Worm (Caenorhabditis elegans) whole organism, mixed stage, embryonic: ENCODE measurements around the gene fat-1.

ENCODE experiments used
- M03D4.4 ChIP-seq: sonication (generic microtip); optimal IDR thresholded peaks from 2 replicates; lab custom pipeline; 2017; ENCODE audit warnings: mild to moderate bottlenecking, missing genetic modification characterization, missing compliant biosample characterization
- blmp-1 ChIP-seq: fragments of 150-350 bp; optimal IDR thresholded peaks from 2 replicates; lab custom pipeline; 2014; ENCODE audit warnings: missing biosample characterization, missing genetic modification characterization
- ceh-39 ChIP-seq: fragments of 150-350 bp; optimal IDR thresholded peaks from 2 replicates; lab custom pipeline; 2014; ENCODE audit warnings: missing biosample characterization, missing genetic modification characterization
- ceh-83 ChIP-seq: fragments of 200-800 bp; sonication (Bioruptor generic); optimal IDR thresholded peaks from 2 replicates; lab custom pipeline; 2018; ENCODE audit warnings: mild to moderate bottlenecking, missing genetic modification characterization, missing compliant biosample characterization
- ces-1 ChIP-seq: fragments of 150-350 bp; optimal IDR thresholded peaks from 2 replicates; lab custom pipeline; 2014; ENCODE audit warnings: missing biosample characterization, missing genetic modification reagents, missing genetic modification characterization
- drap-1 ChIP-seq: fragments of 200-800 bp; sonication (Bioruptor generic); optimal IDR thresholded peaks from 3 replicates; lab custom pipeline; 2018; ENCODE audit warnings: mild to moderate bottlenecking, missing genetic modification characterization, missing compliant biosample characterization
- elt-1 ChIP-seq: sonication (generic microtip); optimal IDR thresholded peaks from 2 replicates; lab custom pipeline; 2017; ENCODE audit warnings: missing genetic modification characterization, mild to moderate bottlenecking, missing compliant biosample characterization, antibody characterized with exemption, moderate library complexity, borderline replicate concordance; ENCODE audit not compliant: insufficient read depth
- elt-3 ChIP-seq: fragments of 150-350 bp; optimal IDR thresholded peaks from 2 replicates; lab custom pipeline; 2014; ENCODE audit warnings: missing biosample characterization, missing genetic modification characterization
- flh-1 ChIP-seq: fragments of 200-800 bp; sonication (Bioruptor generic); optimal IDR thresholded peaks from 2 replicates; lab custom pipeline; 2018; ENCODE audit warnings: mild to moderate bottlenecking, missing genetic modification characterization, moderate library complexity, missing compliant biosample characterization
- hlh-1 ChIP-seq: fragments of 150-350 bp; optimal IDR thresholded peaks from 2 replicates; lab custom pipeline; 2014; ENCODE audit warnings: missing biosample characterization, missing genetic modification reagents, missing genetic modification characterization
- lin-13 ChIP-seq: fragments of 150-350 bp; optimal IDR thresholded peaks from 2 replicates; lab custom pipeline; 2014; ENCODE audit warnings: missing biosample characterization, missing genetic modification characterization
- lin-32 ChIP-seq: fragments of 200-800 bp; sonication (Bioruptor generic); optimal IDR thresholded peaks from 2 replicates; lab custom pipeline; 2018; ENCODE audit warnings: mild to moderate bottlenecking, missing genetic modification characterization, missing compliant biosample characterization
- lsy-2 ChIP-seq: fragments of 150-350 bp; optimal IDR thresholded peaks from 2 replicates; lab custom pipeline; 2014; ENCODE audit warnings: missing biosample characterization, missing genetic modification characterization
- mab-5 ChIP-seq: fragments of 150-350 bp; optimal IDR thresholded peaks from 2 replicates; lab custom pipeline; 2014; ENCODE audit warnings: missing biosample characterization, missing genetic modification characterization
- mep-1 ChIP-seq: fragments of 150-350 bp; optimal IDR thresholded peaks from 2 replicates; lab custom pipeline; 2017; ENCODE audit warnings: missing biosample characterization, missing genetic modification reagents, missing genetic modification characterization, inconsistent platforms
- mls-2 ChIP-seq: sonication (generic microtip); optimal IDR thresholded peaks from 2 replicates; lab custom pipeline; 2016; ENCODE audit warnings: mild to moderate bottlenecking, missing genetic modification characterization, moderate library complexity, missing compliant biosample characterization
- nhr-12 ChIP-seq: fragments of 150-350 bp; optimal IDR thresholded peaks from 2 replicates; lab custom pipeline; 2014; ENCODE audit warnings: missing biosample characterization, missing genetic modification characterization
- nhr-2 ChIP-seq: fragments of 150-350 bp; optimal IDR thresholded peaks from 2 replicates; lab custom pipeline; 2014; ENCODE audit warnings: missing biosample characterization, missing genetic modification characterization
- nhr-237 ChIP-seq: fragments of 150-350 bp; optimal IDR thresholded peaks from 2 replicates; lab custom pipeline; 2014; ENCODE audit warnings: missing biosample characterization, missing genetic modification characterization
- nhr-28 ChIP-seq: fragments of 150-350 bp; optimal IDR thresholded peaks from 2 replicates; lab custom pipeline; 2014; ENCODE audit warnings: missing biosample characterization, missing genetic modification characterization
- nhr-76 ChIP-seq: sonication (generic microtip); optimal IDR thresholded peaks from 2 replicates; lab custom pipeline; 2017; ENCODE audit warnings: missing biosample characterization, missing genetic modification characterization
- pha-4 ChIP-seq: fragments of 150-350 bp; optimal IDR thresholded peaks from 2 replicates; lab custom pipeline; 2018; ENCODE audit warnings: missing biosample characterization, missing genetic modification reagents, missing genetic modification characterization
- sem-2 ChIP-seq: fragments of 200-800 bp; sonication (Bioruptor generic); optimal IDR thresholded peaks from 2 replicates; lab custom pipeline; 2018; ENCODE audit warnings: mild to moderate bottlenecking, missing genetic modification characterization, missing compliant biosample characterization
- snpc-4 ChIP-seq: fragments of 150-350 bp; optimal IDR thresholded peaks from 2 replicates; lab custom pipeline; 2014; ENCODE audit warnings: missing biosample characterization, missing genetic modification characterization
- tbx-8 ChIP-seq: fragments of 200-800 bp; sonication (Bioruptor generic); optimal IDR thresholded peaks from 2 replicates; lab custom pipeline; 2018; ENCODE audit warnings: mild to moderate bottlenecking, missing genetic modification characterization, moderate library complexity, missing compliant biosample characterization
- unc-120 ChIP-seq: sonication (generic microtip); optimal IDR thresholded peaks from 2 replicates; lab custom pipeline; 2017; ENCODE audit warnings: missing genetic modification characterization, missing compliant biosample characterization; ENCODE audit not compliant: poor library complexity, severe bottlenecking
- unc-39 ChIP-seq: fragments of 150-350 bp; optimal IDR thresholded peaks from 2 replicates; lab custom pipeline; 2014; ENCODE audit warnings: missing biosample characterization, missing genetic modification characterization
- unc-62 ChIP-seq: fragments of 150-350 bp; optimal IDR thresholded peaks from 2 replicates; lab custom pipeline; 2014; ENCODE audit warnings: missing biosample characterization, missing genetic modification reagents, missing genetic modification characterization
- zip-8 ChIP-seq: fragments of 150-350 bp; optimal IDR thresholded peaks from 2 replicates; lab custom pipeline; 2014; ENCODE audit warnings: missing biosample characterization, missing genetic modification characterization
- ztf-11 ChIP-seq: fragments of 150-350 bp; optimal IDR thresholded peaks from 2 replicates; lab custom pipeline; 2014; ENCODE audit warnings: missing biosample characterization, missing genetic modification characterization

Gene fat-1

DNA sequence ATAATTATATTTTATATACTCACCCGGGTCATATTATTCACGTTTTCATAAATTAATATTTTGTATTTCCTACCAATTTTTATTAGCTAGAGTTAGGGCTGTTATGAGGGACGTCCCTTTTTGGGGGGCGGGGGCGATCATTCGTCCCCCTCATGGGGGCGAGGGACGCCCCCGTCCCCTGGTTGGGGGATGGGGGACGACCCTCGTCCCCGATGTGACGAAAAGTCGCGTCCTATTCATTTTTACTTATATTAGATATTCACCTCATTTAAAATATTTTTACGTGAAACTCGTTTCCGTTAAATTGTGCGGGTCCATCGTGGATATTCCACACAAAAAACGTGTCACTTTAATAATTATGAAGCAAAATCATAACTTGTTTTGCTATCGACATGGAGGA, 33.1 kb downstream of the fat-1 start, which contains the start of gene W02A2.12:
TSS of gene W02A2.12 (minus strand) at position 240 of the 400 bp plus-strand sequence.
- TF ChIP-seq nhr-76 (tag; lab: Kevin White, UChicago) (no peak), unc-120 (no peak), drap-1 (GFP tag; lab: Kevin White, UChicago) (no peak), ztf-11 (tag; lab: Kevin White, UChicago) (no peak), lin-13 (tag; lab: Kevin White, UChicago) (no peak), lsy-2 (tag; lab: Kevin White, UChicago) (no peak), mep-1 (tag; lab: Kevin White, UChicago) (no peak), unc-39 (no peak), nhr-12 (no peak), ceh-39 (no peak), flh-1 (no peak)

DNA sequence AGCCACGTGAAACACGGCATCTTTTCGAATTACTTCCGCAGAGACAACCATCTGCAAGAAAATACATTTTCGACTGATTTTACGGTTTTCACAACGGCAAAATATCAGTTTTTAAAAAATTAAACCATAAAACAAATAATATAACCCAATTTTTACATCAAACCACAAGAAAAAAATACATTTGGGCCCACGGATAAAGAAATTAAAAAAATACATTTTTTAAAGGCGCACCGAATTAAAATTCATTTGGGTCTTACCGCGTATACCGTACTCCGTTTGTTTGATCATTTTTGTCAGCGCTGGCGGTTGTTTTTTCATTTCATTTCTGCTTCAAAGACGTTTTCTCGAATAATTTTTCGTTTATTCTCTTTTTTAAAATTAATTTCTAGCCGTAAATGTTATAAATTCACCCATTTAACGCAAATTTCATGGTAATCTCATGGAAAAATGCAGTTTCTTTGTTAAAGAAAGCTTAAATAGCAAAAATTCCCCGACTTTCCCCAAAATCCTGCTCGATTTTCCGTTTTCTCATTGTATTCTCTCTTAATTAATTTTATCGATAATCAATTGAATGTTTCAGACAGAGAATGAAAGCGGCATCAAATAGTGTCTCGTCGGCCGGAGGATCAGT, 37.8 kb downstream of the fat-1 start, which contains the start of the genes rec-8 and mex-5:
TSS of gene rec-8 (minus strand) at position 51 of the 631 bp plus-strand sequence.
TSS of gene mex-5 (plus strand) at position 581 of the 631 bp plus-strand sequence.
- peak; percentile 74 for TF ChIP-seq lsy-2 (tag; lab: Kevin White, UChicago)
- no peak for TF ChIP-seq hlh-1 (tag; lab: Kevin White, UChicago)
- TF ChIP-seq, all 35 proteins: peak for 1

DNA sequence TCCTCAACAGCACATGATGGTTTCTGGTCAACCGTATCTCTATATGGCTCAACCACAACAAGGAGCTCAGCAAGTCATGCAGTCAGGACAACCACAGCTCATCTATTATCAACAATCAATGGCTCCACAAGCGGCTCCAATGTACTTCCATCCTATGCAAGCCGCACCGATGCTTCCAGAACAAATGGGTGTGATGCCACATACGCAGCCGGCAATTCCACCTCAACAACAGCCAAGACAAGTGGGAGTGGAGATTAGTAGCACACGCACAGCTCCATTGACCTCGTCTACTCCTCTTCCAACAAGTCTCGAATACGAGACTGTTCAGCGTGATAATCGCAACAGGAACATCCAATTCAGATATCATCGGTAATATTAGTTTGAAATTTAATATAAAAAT, 38.6 kb downstream of the fat-1 start:
- TF ChIP-seq nhr-237 (no peak), unc-39 (no peak), snpc-4 (tag; lab: Kevin White, UChicago) (no peak), ces-1 (GFP tag; lab: Kevin White, UChicago) (no peak), tbx-8 (no peak), blmp-1 (tag; lab: Kevin White, UChicago) (no peak), lin-32 (GFP tag; lab: Kevin White, UChicago) (no peak), elt-3 (no peak), nhr-12 (no peak), flh-1 (no peak), unc-62 (GFP tag; lab: Kevin White, UChicago) (no peak)

DNA sequence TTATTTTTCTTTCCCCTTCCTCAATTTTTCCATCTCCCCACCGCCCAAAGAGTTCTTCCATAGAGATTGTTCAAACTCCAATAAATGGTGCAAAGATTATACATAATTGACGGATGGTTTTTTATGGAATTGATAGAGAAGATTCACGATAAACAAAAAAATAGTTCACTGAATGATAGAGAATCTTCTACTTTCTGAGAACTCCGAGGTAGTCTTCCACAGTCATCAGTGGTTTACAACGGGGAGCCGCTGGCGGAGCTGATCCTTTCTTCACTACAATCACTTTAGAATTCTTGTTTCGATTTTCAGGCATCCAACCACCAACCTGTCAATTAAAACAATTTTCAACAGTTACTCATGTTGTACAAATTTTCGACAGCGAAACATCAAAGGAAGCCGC, 40.6 kb downstream of the fat-1 start:
- TF ChIP-seq pha-4 (tag; lab: Kevin White, UChicago) (no peak), snpc-4 (tag; lab: Kevin White, UChicago) (no peak), mab-5 (no peak), zip-8 (tag; lab: Kevin White, UChicago) (no peak), nhr-28 (tag; lab: Kevin White, UChicago) (no peak), ceh-83 (GFP tag; lab: Kevin White, UChicago) (no peak), elt-3 (no peak), unc-120 (no peak), lin-13 (tag; lab: Kevin White, UChicago) (no peak), lsy-2 (tag; lab: Kevin White, UChicago) (no peak)

DNA sequence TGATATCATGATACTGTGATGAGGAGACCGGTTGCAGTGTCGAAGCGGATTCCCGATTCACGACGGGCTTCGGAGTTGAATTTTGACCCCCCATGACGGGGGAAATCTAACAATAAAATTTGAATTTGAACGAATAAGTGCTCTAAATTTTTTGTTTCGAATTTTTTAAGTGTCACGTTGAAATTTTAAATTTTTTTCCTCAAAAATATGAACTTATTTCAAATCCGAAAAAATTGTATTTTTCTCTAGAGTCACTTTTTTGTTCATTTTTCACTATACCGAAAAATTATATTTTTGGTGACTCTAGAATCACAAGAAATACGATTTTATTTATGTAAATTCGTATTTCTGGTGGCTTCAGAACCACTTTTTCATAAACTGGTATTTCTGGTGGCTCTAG, 43.0 kb downstream of the fat-1 start, which contains the start of gene W02A2.8:
TSS of gene W02A2.8 (minus strand) at position 101 of the 400 bp plus-strand sequence.
- TF ChIP-seq mls-2 (tag; lab: Kevin White, UChicago) (no peak), ztf-11 (tag; lab: Kevin White, UChicago) (no peak), mep-1 (tag; lab: Kevin White, UChicago) (no peak), flh-1 (no peak), tbx-8 (no peak), unc-120 (no peak), snpc-4 (tag; lab: Kevin White, UChicago) (no peak), sem-2 (GFP tag; lab: Kevin White, UChicago) (no peak), ces-1 (GFP tag; lab: Kevin White, UChicago) (no peak), ceh-83 (GFP tag; lab: Kevin White, UChicago) (no peak), nhr-28 (tag; lab: Kevin White, UChicago) (no peak)

DNA sequence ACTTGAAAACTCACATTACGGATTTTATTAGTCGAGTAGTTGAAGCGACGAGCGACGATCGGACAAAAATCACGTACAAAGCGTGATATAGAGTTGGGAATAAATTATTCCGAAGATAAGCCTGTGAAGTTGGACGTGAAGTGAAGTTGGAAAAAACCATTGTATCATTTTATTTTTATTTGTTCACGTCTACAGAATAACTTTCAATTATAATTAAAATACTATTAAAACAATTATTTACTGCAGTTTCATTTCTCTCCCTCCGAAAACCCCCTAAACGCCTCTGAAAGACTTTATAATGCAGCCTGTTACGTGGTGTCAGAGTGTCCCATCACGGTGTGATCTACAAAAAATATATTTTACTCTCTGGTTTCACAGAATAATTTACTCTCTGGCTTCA, 44.7 kb downstream of the fat-1 start, which contains the start of gene Y62E10A.3:
TSS of gene Y62E10A.3 (minus strand) at position 101 of the 400 bp plus-strand sequence.
- TF ChIP-seq mls-2 (tag; lab: Kevin White, UChicago) (no peak), mep-1 (tag; lab: Kevin White, UChicago) (no peak), unc-62 (GFP tag; lab: Kevin White, UChicago) (no peak), nhr-28 (tag; lab: Kevin White, UChicago) (no peak), nhr-76 (tag; lab: Kevin White, UChicago) (no peak), blmp-1 (tag; lab: Kevin White, UChicago) (no peak), lsy-2 (tag; lab: Kevin White, UChicago) (no peak), mab-5 (no peak), sem-2 (GFP tag; lab: Kevin White, UChicago) (no peak), unc-39 (no peak), ceh-83 (GFP tag; lab: Kevin White, UChicago) (no peak), nhr-2 (no peak), elt-1 (tag; lab: Kevin White, UChicago) (no peak), M03D4.4 (tag; lab: Kevin White, UChicago) (no peak)
